Worm (Caenorhabditis elegans) whole organism, mixed stage, embryonic: ENCODE data around the gene B0361.11.

Source experiments
- M03D4.4 ChIP-seq: sonication (generic microtip); optimal IDR thresholded peaks from 2 replicates; lab custom pipeline; 2017; ENCODE audit warnings: mild to moderate bottlenecking, missing genetic modification characterization, missing compliant biosample characterization
- bed-3 ChIP-seq: fragments of 200-800 bp; sonication (Bioruptor generic); optimal IDR thresholded peaks from 3 replicates; lab custom pipeline; 2018; ENCODE audit warnings: mild to moderate bottlenecking, missing genetic modification characterization, moderate library complexity, missing compliant biosample characterization
- ceh-39 ChIP-seq: fragments of 150-350 bp; optimal IDR thresholded peaks from 2 replicates; lab custom pipeline; 2014; ENCODE audit warnings: missing biosample characterization, missing genetic modification characterization
- ceh-83 ChIP-seq: fragments of 200-800 bp; sonication (Bioruptor generic); optimal IDR thresholded peaks from 2 replicates; lab custom pipeline; 2018; ENCODE audit warnings: mild to moderate bottlenecking, missing genetic modification characterization, missing compliant biosample characterization
- ces-1 ChIP-seq: fragments of 150-350 bp; optimal IDR thresholded peaks from 2 replicates; lab custom pipeline; 2014; ENCODE audit warnings: missing biosample characterization, missing genetic modification reagents, missing genetic modification characterization
- cnd-1 ChIP-seq: fragments of 200-800 bp; sonication (Bioruptor generic); optimal IDR thresholded peaks from 2 replicates; lab custom pipeline; 2018; ENCODE audit warnings: mild to moderate bottlenecking, missing genetic modification characterization, missing compliant biosample characterization
- drap-1 ChIP-seq: fragments of 200-800 bp; sonication (Bioruptor generic); optimal IDR thresholded peaks from 3 replicates; lab custom pipeline; 2018; ENCODE audit warnings: mild to moderate bottlenecking, missing genetic modification characterization, missing compliant biosample characterization
- elt-1 ChIP-seq: sonication (generic microtip); optimal IDR thresholded peaks from 2 replicates; lab custom pipeline; 2017; ENCODE audit warnings: missing genetic modification characterization, mild to moderate bottlenecking, missing compliant biosample characterization, antibody characterized with exemption, moderate library complexity, borderline replicate concordance; ENCODE audit not compliant: insufficient read depth
- flh-1 ChIP-seq: fragments of 200-800 bp; sonication (Bioruptor generic); optimal IDR thresholded peaks from 2 replicates; lab custom pipeline; 2018; ENCODE audit warnings: mild to moderate bottlenecking, missing genetic modification characterization, moderate library complexity, missing compliant biosample characterization
- ham-2 ChIP-seq: fragments of 200-800 bp; sonication (Bioruptor generic); optimal IDR thresholded peaks from 2 replicates; lab custom pipeline; 2018; ENCODE audit warnings: mild to moderate bottlenecking, missing genetic modification characterization, missing compliant biosample characterization
- hlh-1 ChIP-seq: fragments of 150-350 bp; optimal IDR thresholded peaks from 2 replicates; lab custom pipeline; 2014; ENCODE audit warnings: missing biosample characterization, missing genetic modification reagents, missing genetic modification characterization
- lin-13 ChIP-seq: fragments of 150-350 bp; optimal IDR thresholded peaks from 2 replicates; lab custom pipeline; 2014; ENCODE audit warnings: missing biosample characterization, missing genetic modification characterization
- lin-32 ChIP-seq: fragments of 200-800 bp; sonication (Bioruptor generic); optimal IDR thresholded peaks from 2 replicates; lab custom pipeline; 2018; ENCODE audit warnings: mild to moderate bottlenecking, missing genetic modification characterization, missing compliant biosample characterization
- lsy-2 ChIP-seq: fragments of 150-350 bp; optimal IDR thresholded peaks from 2 replicates; lab custom pipeline; 2014; ENCODE audit warnings: missing biosample characterization, missing genetic modification characterization
- mab-5 ChIP-seq: fragments of 150-350 bp; optimal IDR thresholded peaks from 2 replicates; lab custom pipeline; 2014; ENCODE audit warnings: missing biosample characterization, missing genetic modification characterization
- mep-1 ChIP-seq: fragments of 150-350 bp; optimal IDR thresholded peaks from 2 replicates; lab custom pipeline; 2017; ENCODE audit warnings: missing biosample characterization, missing genetic modification reagents, missing genetic modification characterization, inconsistent platforms
- mls-2 ChIP-seq: sonication (generic microtip); optimal IDR thresholded peaks from 2 replicates; lab custom pipeline; 2016; ENCODE audit warnings: mild to moderate bottlenecking, missing genetic modification characterization, moderate library complexity, missing compliant biosample characterization
- nhr-12 ChIP-seq: fragments of 150-350 bp; optimal IDR thresholded peaks from 2 replicates; lab custom pipeline; 2014; ENCODE audit warnings: missing biosample characterization, missing genetic modification characterization
- nhr-2 ChIP-seq: fragments of 150-350 bp; optimal IDR thresholded peaks from 2 replicates; lab custom pipeline; 2014; ENCODE audit warnings: missing biosample characterization, missing genetic modification characterization
- nhr-28 ChIP-seq: fragments of 150-350 bp; optimal IDR thresholded peaks from 2 replicates; lab custom pipeline; 2014; ENCODE audit warnings: missing biosample characterization, missing genetic modification characterization
- pha-4 ChIP-seq: fragments of 150-350 bp; optimal IDR thresholded peaks from 2 replicates; lab custom pipeline; 2018; ENCODE audit warnings: missing biosample characterization, missing genetic modification reagents, missing genetic modification characterization
- sem-2 ChIP-seq: fragments of 200-800 bp; sonication (Bioruptor generic); optimal IDR thresholded peaks from 2 replicates; lab custom pipeline; 2018; ENCODE audit warnings: mild to moderate bottlenecking, missing genetic modification characterization, missing compliant biosample characterization
- snpc-4 ChIP-seq: fragments of 150-350 bp; optimal IDR thresholded peaks from 2 replicates; lab custom pipeline; 2014; ENCODE audit warnings: missing biosample characterization, missing genetic modification characterization
- sptf-1 ChIP-seq: sonication (generic microtip); optimal IDR thresholded peaks from 2 replicates; lab custom pipeline; 2017; ENCODE audit warnings: mild to moderate bottlenecking, missing genetic modification characterization, moderate library complexity, missing compliant biosample characterization
- tbx-8 ChIP-seq: fragments of 200-800 bp; sonication (Bioruptor generic); optimal IDR thresholded peaks from 2 replicates; lab custom pipeline; 2018; ENCODE audit warnings: mild to moderate bottlenecking, missing genetic modification characterization, moderate library complexity, missing compliant biosample characterization
- unc-120 ChIP-seq: sonication (generic microtip); optimal IDR thresholded peaks from 2 replicates; lab custom pipeline; 2017; ENCODE audit warnings: missing genetic modification characterization, missing compliant biosample characterization; ENCODE audit not compliant: poor library complexity, severe bottlenecking
- unc-39 ChIP-seq: fragments of 150-350 bp; optimal IDR thresholded peaks from 2 replicates; lab custom pipeline; 2014; ENCODE audit warnings: missing biosample characterization, missing genetic modification characterization
- unc-62 ChIP-seq: fragments of 150-350 bp; optimal IDR thresholded peaks from 2 replicates; lab custom pipeline; 2014; ENCODE audit warnings: missing biosample characterization, missing genetic modification reagents, missing genetic modification characterization
- zip-8 ChIP-seq: fragments of 150-350 bp; optimal IDR thresholded peaks from 2 replicates; lab custom pipeline; 2014; ENCODE audit warnings: missing biosample characterization, missing genetic modification characterization
- ztf-11 ChIP-seq: fragments of 150-350 bp; optimal IDR thresholded peaks from 2 replicates; lab custom pipeline; 2014; ENCODE audit warnings: missing biosample characterization, missing genetic modification characterization

B0361.11 gene

DNA sequence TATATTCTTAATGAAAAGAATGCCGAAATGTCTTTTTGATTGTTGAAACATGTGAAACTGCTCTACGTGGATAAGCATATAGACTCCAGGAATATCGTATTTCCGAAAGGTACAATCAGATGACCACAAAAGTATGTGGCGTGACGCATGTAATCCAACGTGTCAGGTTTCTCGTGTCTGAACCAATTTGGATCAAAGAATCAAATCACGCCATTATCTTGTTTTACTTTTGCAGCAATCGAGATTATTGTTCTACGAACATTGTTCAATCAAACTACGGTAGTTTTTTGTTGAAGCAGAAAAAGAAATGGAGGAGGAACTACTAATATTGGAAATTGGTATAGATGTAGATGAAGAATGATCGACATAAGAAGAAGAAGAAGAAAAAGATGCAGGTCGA lies 3.7 kb upstream of the B0361.11 start:
- TF ChIP-seq nhr-12 (tag; lab: Kevin White, UChicago) = no peak
- TF ChIP-seq lin-32 (GFP tag; lab: Kevin White, UChicago) = no peak
- TF ChIP-seq mep-1 (tag; lab: Kevin White, UChicago) = no peak
- TF ChIP-seq mls-2 (tag; lab: Kevin White, UChicago) = no peak
- no peak for TF ChIP-seq hlh-1 (tag; lab: Kevin White, UChicago)
- TF ChIP-seq flh-1 (GFP tag; lab: Kevin White, UChicago) = no peak
- TF ChIP-seq ceh-83 (GFP tag; lab: Kevin White, UChicago) = no peak
- no peak for TF ChIP-seq M03D4.4
- no peak for TF ChIP-seq drap-1 (GFP tag; lab: Kevin White, UChicago)
- TF ChIP-seq unc-39 (tag; lab: Kevin White, UChicago) = no peak
- TF ChIP-seq tbx-8 (GFP tag; lab: Kevin White, UChicago) = no peak
- no peak for TF ChIP-seq nhr-28 (tag; lab: Kevin White, UChicago)
- no peak for TF ChIP-seq bed-3 (GFP tag; lab: Kevin White, UChicago)
- no peak for TF ChIP-seq cnd-1 (tag; lab: Kevin White, UChicago)
- no peak for TF ChIP-seq lin-13 (tag; lab: Kevin White, UChicago)
- no peak for TF ChIP-seq snpc-4 (tag; lab: Kevin White, UChicago)
- TF ChIP-seq sem-2 = no peak
- TF ChIP-seq ceh-39 = no peak
- TF ChIP-seq, all 35 proteins: peak for 0

DNA sequence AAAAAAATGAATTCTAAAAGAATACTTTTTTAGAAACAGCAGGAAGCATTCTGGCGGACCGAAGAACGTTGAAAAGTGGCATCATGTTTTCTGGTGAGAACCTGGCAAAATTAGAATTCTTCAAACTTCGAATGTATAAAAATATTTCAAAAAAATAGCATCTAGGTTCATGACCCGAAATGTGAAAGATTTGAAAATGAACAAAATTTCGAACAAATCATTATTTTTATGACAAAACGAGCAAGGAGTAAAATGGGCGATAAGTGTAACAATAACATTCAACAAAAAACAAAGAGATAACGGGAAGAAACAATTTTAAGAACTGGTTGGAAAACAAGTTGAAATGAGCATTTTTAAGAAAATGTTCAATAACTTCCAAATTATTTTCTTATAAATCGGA lies 2.1 kb upstream of the B0361.11 start, which contains the start of gene psd-1:
Gene psd-1 (minus strand): TSS at position 101 of the 400 bp plus-strand sequence.
- TF ChIP-seq cnd-1 (tag; lab: Kevin White, UChicago) (no peak), sptf-1 (no peak), drap-1 (GFP tag; lab: Kevin White, UChicago) (no peak), mep-1 (tag; lab: Kevin White, UChicago) (no peak), sem-2 (no peak), lin-32 (GFP tag; lab: Kevin White, UChicago) (no peak), ceh-83 (GFP tag; lab: Kevin White, UChicago) (no peak), unc-62 (no peak), hlh-1 (tag; lab: Kevin White, UChicago) (no peak), unc-39 (tag; lab: Kevin White, UChicago) (no peak), nhr-28 (tag; lab: Kevin White, UChicago) (no peak), nhr-2 (tag; lab: Kevin White, UChicago) (no peak), mab-5 (no peak), zip-8 (tag; lab: Kevin White, UChicago) (no peak), unc-120 (tag; lab: Kevin White, UChicago) (no peak), ces-1 (GFP tag; lab: Kevin White, UChicago) (no peak), ztf-11 (tag; lab: Kevin White, UChicago) (no peak)

DNA sequence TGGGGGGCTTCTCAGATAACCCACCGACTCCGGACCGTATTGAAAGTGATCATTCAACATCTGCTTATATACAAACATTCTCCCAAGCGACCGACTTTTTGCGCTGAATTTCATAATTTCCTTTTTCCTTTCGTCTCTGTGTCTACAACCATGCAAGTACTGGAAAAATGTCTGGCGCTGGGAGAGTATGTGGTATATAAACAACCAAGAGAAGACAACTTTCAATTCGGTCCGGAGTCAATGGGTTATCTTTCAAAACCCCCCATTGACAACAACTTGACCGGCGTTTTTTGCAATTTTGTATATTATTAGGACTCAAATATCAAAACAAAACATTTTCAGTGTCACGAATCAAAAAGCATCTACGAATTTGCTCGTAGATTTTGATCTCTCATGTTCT lies 1.1 kb downstream of the B0361.11 start:
- TF ChIP-seq drap-1 (GFP tag; lab: Kevin White, UChicago) = no peak
- no peak for TF ChIP-seq bed-3 (GFP tag; lab: Kevin White, UChicago)
- no peak for TF ChIP-seq mls-2 (tag; lab: Kevin White, UChicago)
- no peak for TF ChIP-seq mab-5
- TF ChIP-seq ham-2 (GFP tag; lab: Kevin White, UChicago) = no peak
- TF ChIP-seq mep-1 (tag; lab: Kevin White, UChicago) = no peak
- TF ChIP-seq, all 35 proteins: peak for 0

DNA sequence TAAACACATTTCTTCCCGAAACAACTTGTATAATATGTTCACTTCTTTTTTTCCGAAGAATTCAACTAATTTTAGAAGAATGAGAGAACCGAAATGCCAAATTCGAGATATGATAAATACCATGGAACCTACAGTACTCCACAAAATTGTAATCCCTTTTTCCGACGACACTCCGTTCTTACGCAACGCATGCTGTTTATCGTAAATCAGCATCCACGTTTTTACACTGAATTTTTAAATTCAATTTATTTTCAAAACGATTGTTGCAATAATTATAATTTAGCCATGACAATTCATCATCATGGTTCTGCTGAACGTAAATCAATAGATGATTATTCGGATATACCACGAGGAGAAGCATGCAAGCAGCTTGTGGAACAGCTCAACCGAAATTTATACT lies 3.8 kb downstream of the B0361.11 start, which contains the start of gene B0361.3:
Gene B0361.3 (plus strand): TSS at position 284 of the 400 bp plus-strand sequence.
- no peak for TF ChIP-seq nhr-2 (tag; lab: Kevin White, UChicago)
- no peak for TF ChIP-seq M03D4.4
- TF ChIP-seq drap-1 (GFP tag; lab: Kevin White, UChicago) = no peak
- peak; percentile 50 for TF ChIP-seq ces-1 (GFP tag; lab: Kevin White, UChicago)
- no peak for TF ChIP-seq unc-39 (tag; lab: Kevin White, UChicago)
- no peak for TF ChIP-seq nhr-28 (tag; lab: Kevin White, UChicago)
- TF ChIP-seq lsy-2 (tag; lab: Kevin White, UChicago) = peak; percentile 45
- TF ChIP-seq ztf-11 (tag; lab: Kevin White, UChicago) = no peak
- TF ChIP-seq, all 35 proteins: peak for 2

DNA sequence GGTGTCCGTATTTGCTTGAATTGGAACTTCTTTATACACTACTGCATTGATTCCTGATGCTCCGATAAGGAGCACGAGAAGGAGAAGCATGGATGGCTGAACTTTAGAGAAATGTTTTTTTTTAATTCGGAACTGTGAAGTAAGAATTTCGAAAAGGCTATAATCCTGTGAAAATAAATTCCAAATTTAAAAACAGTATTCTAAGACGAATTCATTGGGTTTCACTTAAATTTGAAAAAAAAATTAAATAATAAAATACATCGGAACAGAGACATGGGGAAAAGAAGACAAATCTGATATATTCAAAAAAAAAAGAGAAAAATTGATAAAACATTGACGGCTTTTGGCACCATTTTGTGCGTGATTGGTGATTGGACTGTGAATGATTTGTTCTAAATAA lies 8.4 kb downstream of the B0361.11 start, which contains the start of gene pho-5:
Gene pho-5 (minus strand): TSS at position 101 of the 400 bp plus-strand sequence.
- TF ChIP-seq ces-1 (GFP tag; lab: Kevin White, UChicago) = no peak

DNA sequence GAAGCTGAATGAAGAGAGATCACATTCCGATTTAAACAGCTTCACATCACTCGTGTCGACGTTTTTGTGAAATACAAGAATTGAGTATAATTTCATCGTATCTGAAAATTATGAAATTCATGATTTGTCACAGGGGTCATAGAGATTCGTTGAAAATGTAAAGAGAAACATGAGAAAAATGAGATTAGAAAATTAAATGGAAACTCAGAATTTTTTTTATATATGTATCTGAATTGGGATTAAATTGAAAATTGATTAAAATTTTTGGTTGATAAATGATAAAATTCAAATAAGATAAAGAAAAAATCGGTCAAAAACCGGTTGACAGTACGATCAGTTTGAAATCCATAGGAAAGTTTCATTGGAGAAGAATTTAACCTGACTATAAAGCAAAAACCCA lies 10.1 kb downstream of the B0361.11 start, which contains the start of gene ykt-6:
Gene ykt-6 (minus strand): TSS at position 101 of the 400 bp plus-strand sequence.
- TF ChIP-seq elt-1 (tag; lab: Kevin White, UChicago) (no peak), cnd-1 (tag; lab: Kevin White, UChicago) (no peak), zip-8 (tag; lab: Kevin White, UChicago) (no peak), pha-4 (tag; lab: Kevin White, UChicago) (no peak), unc-62 (no peak), tbx-8 (GFP tag; lab: Kevin White, UChicago) (no peak)
